Worm (Caenorhabditis elegans): ENCODE data around the gene fan-1.

- TF ChIP-seq mdl-1 (tag; optimal IDR thresholded peaks at IDR 0.05) (no peak), zag-1 (tag; optimal IDR thresholded peaks at IDR 0.05) (no peak), elt-3 (tag; optimal IDR thresholded peaks at IDR 0.05) (no peak), snpc-4 (tag; optimal IDR thresholded peaks at IDR 0.05) (no peak), nhr-11 (tag; optimal IDR thresholded peaks at IDR 0.05) (no peak), eor-1 (tag; optimal IDR thresholded peaks at IDR 0.05) (no peak), skn-1 (tag; optimal IDR thresholded peaks at IDR 0.05) (no peak), lin-39 (tag; optimal IDR thresholded peaks at IDR 0.05) (no peak), tbx-2 (tag; optimal IDR thresholded peaks at IDR 0.05) (no peak), pha-4 (tag; optimal IDR thresholded peaks at IDR 0.05) (no peak), elt-2 (tag; optimal IDR thresholded peaks at IDR 0.05) (no peak)
These were observed 36.7 kb upstream of the fan-1 start for ce11 chrIV:6511767-6512166.
